Worm (Caenorhabditis elegans) whole organism, midembryonic: Measurements from ENCODE around the gene cand-1.

Experiments
- T22C8.4 ChIP-seq: fragments of 200-800 bp; sonication (Bioruptor generic); IDR thresholded peaks from 2 replicates; pipeline ENCODE4 v1.3.6; 2022; ENCODE audit warnings: missing genetic modification characterization, missing compliant biosample characterization
- cog-1 ChIP-seq: sonication (generic microtip); optimal IDR thresholded peaks from 2 replicates; lab custom pipeline; 2016; ENCODE audit warnings: missing genetic modification characterization, missing compliant biosample characterization
- flt-1 ChIP-seq: fragments of 200-800 bp; sonication (Bioruptor generic); IDR thresholded peaks from 2 replicates; pipeline ENCODE4 v1.3.6; 2022; ENCODE audit warnings: missing genetic modification characterization, missing compliant biosample characterization
- klf-2 ChIP-seq: fragments of 200-800 bp; sonication (Bioruptor generic); conservative IDR thresholded peaks from 2 replicates; pipeline ENCODE4 v1.3.6; 2022; ENCODE audit warnings: missing genetic modification reagents, missing genetic modification characterization, missing compliant biosample characterization
- med-1 ChIP-seq: sonication (generic microtip); optimal IDR thresholded peaks from 2 replicates; lab custom pipeline; 2017; ENCODE audit warnings: missing genetic modification characterization, mild to moderate bottlenecking, missing compliant biosample characterization, antibody characterized with exemption, missing genetic modification reagents; ENCODE audit not compliant: insufficient read depth
- ref-1 ChIP-seq: fragments of 200-800 bp; sonication (Bioruptor generic); conservative IDR thresholded peaks from 2 replicates; pipeline ENCODE4 v1.3.6; 2022; ENCODE audit warnings: missing genetic modification reagents, missing genetic modification characterization, missing compliant biosample characterization
- tab-1 ChIP-seq: fragments of 200-800 bp; sonication (Bioruptor generic); IDR thresholded peaks from 2 replicates; pipeline ENCODE4 v1.3.6; 2022; ENCODE audit warnings: missing genetic modification characterization, missing compliant biosample characterization
- ztf-23 ChIP-seq: fragments of 200-800 bp; sonication (Bioruptor generic); IDR thresholded peaks from 2 replicates; pipeline ENCODE4 v1.3.6; 2022; ENCODE audit warnings: missing genetic modification reagents, missing genetic modification characterization, missing compliant biosample characterization
- ztf-29 ChIP-seq: fragments of 200-800 bp; sonication (Bioruptor generic); IDR thresholded peaks from 2 replicates; pipeline ENCODE4 v1.3.6; 2022; ENCODE audit warnings: missing genetic modification reagents, missing genetic modification characterization, missing compliant biosample characterization

cand-1 gene

ce11 chrV:16852002-16852401 lies 49.3 kb downstream of the cand-1 start, which contains the start of gene clec-37:
Gene clec-37, minus strand, starts transcription at chrV:16852102.
- no peak for TF ChIP-seq ztf-29 (GFP tag; lab: Robert Waterston, UW)
- TF ChIP-seq flt-1 (GFP tag; lab: Robert Waterston, UW), result no peak
- TF ChIP-seq klf-2 (GFP tag; lab: Robert Waterston, UW), result no peak

ce11 chrV:16853956-16854683 lies 51.4 kb downstream of the cand-1 start, which contains the start of the genes clec-35 and clec-27:
Gene clec-35, minus strand, starts transcription at chrV:16854056.
Gene clec-27, plus strand, starts transcription at chrV:16854633.
- TF ChIP-seq ref-1 (GFP tag; lab: Robert Waterston, UW) (no peak), ztf-23 (GFP tag; lab: Robert Waterston, UW) (no peak), cog-1 (no peak), med-1 (no peak), tab-1 (no peak), T22C8.4 (GFP tag; lab: Robert Waterston, UW) (no peak), flt-1 (GFP tag; lab: Robert Waterston, UW) (no peak), klf-2 (GFP tag; lab: Robert Waterston, UW) (no peak), ztf-29 (GFP tag; lab: Robert Waterston, UW) (no peak)

ce11 chrV:16857977-16858479 lies 55.4 kb downstream of the cand-1 start, which contains the start of the genes clec-31 and clec-22:
Gene clec-31, minus strand, starts transcription at chrV:16858077.
Gene clec-22, plus strand, starts transcription at chrV:16858429.
- TF ChIP-seq T22C8.4 (GFP tag; lab: Robert Waterston, UW) (no peak), med-1 (no peak), tab-1 (no peak), ref-1 (GFP tag; lab: Robert Waterston, UW) (no peak), klf-2 (GFP tag; lab: Robert Waterston, UW) (no peak)

- TF ChIP-seq flt-1 (GFP tag; lab: Robert Waterston, UW) (no peak), T22C8.4 (GFP tag; lab: Robert Waterston, UW) (no peak), ref-1 (GFP tag; lab: Robert Waterston, UW) (no peak), ztf-23 (GFP tag; lab: Robert Waterston, UW) (no peak), klf-2 (GFP tag; lab: Robert Waterston, UW) (no peak), tab-1 (no peak), ztf-29 (GFP tag; lab: Robert Waterston, UW) (no peak), med-1 (no peak), cog-1 (no peak)
Measured at ce11 chrV:16861719-16862118, 59.0 kb downstream of the cand-1 start, which contains the start of the genes clec-32 and clec-24. Gene clec-32, minus strand, starts transcription at chrV:16861819. Gene clec-24, plus strand, starts transcription at chrV:16862012.
